Fruit fly (Drosophila melanogaster): Measurements from ENCODE around the gene trk.

DNA sequence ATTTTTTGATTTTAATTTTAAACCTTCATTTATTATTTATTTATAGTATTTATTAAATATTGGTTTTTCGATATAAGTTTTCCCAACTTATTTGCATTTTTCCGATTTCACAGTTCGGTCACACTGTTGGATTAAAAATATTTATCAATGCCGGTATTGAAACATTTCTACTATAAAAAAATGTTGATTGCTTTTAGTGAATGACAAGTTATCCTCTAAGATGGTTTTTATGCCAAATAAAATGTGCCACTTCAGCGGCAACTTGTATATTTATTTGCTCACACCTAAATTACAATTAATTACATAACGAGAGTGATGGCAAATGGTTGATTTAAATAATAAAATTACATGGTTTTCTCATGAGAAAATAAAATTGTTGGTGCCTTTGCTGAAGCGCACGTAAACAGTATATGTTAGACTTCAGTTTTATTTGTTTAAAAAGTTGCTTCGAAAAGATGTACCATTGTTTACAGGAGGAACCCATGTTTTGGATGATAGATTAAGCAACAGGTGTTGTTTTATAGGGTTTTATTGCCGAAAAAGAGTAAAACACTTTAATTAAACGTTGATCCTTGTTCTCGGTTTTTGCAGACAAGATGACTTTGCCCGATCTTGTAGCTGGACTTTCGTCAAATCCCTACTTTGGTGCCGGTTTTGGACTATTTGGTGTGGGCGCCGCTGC, 49.4 kb downstream of the trk start, which contains the start of gene Bcs1:
- no peak for TF ChIP-seq br (GFP tag; optimal IDR thresholded peaks at IDR 0.05)
- TF ChIP-seq CG9705 (GFP tag; optimal IDR thresholded peaks at IDR 0.05): no peak
- no peak for TF ChIP-seq fru (GFP tag; optimal IDR thresholded peaks at IDR 0.05)
- TF ChIP-seq Hr78 (GFP tag; optimal IDR thresholded peaks at IDR 0.05): no peak
- no peak for TF ChIP-seq Jra (GFP tag; optimal IDR thresholded peaks at IDR 0.05)
- TF ChIP-seq lola (GFP tag; optimal IDR thresholded peaks at IDR 0.05): no peak
- no peak for TF ChIP-seq pan (optimal IDR thresholded peaks at IDR 0.05)
- no peak for TF ChIP-seq rgr (GFP tag; optimal IDR thresholded peaks at IDR 0.05)
- TF ChIP-seq CrebA (GFP tag; optimal IDR thresholded peaks at IDR 0.05; ENCODE audit: borderline replicate concordance): no peak
- no peak for TF ChIP-seq usp (GFP tag; optimal IDR thresholded peaks at IDR 0.05)
- no peak for TF ChIP-seq Dfd (GFP tag; optimal IDR thresholded peaks at IDR 0.05)
